Fruit fly (Drosophila melanogaster) whole organism, embryonic: Measurements from ENCODE around the gene Sbp2.
A peak's percentile ranks its signal among the peaks of the same experiment; 100 is the strongest.

Experiments used
- CG10462 ChIP-seq: fragments of 200-800 bp; sonication (Bioruptor generic); optimal IDR thresholded peaks from 2 replicates; lab custom pipeline; 2016; ENCODE audit warnings: missing biosample characterization, missing genetic modification characterization
- CG10543 ChIP-seq: fragments of 200-800 bp; sonication (Bioruptor generic); optimal IDR thresholded peaks from 3 replicates; lab custom pipeline; 2017; ENCODE audit warnings: missing biosample characterization, mild to moderate bottlenecking, missing genetic modification characterization, moderate library complexity
- CG11723 ChIP-seq: fragments of 200-800 bp; sonication (Bioruptor generic); optimal IDR thresholded peaks from 2 replicates; lab custom pipeline; 2017; ENCODE audit warnings: missing biosample characterization, mild to moderate bottlenecking, missing genetic modification characterization
- CG12942 ChIP-seq: fragments of 200-800 bp; sonication (Bioruptor generic); optimal IDR thresholded peaks from 3 replicates; lab custom pipeline; 2016; ENCODE audit warnings: missing biosample characterization, missing genetic modification characterization
- CG17359 ChIP-seq: fragments of 200-800 bp; sonication (Bioruptor generic); optimal IDR thresholded peaks from 3 replicates; lab custom pipeline; 2018; ENCODE audit warnings: missing biosample characterization, mild to moderate bottlenecking, missing genetic modification characterization, moderate library complexity
- CG17912 ChIP-seq: fragments of 200-800 bp; sonication (Bioruptor generic); optimal IDR thresholded peaks from 2 replicates; lab custom pipeline; 2018; ENCODE audit warnings: missing biosample characterization, mild to moderate bottlenecking, missing genetic modification characterization
- CG2199 ChIP-seq: fragments of 200-800 bp; sonication (Bioruptor generic); IDR thresholded peaks from 3 replicates; pipeline ENCODE4 v1.3.6; 2022; ENCODE audit warnings: missing biosample characterization, missing genetic modification characterization
- CG2678 ChIP-seq: fragments of 200-800 bp; sonication (Bioruptor generic); optimal IDR thresholded peaks from 3 replicates; lab custom pipeline; 2019; ENCODE audit warnings: missing biosample characterization, mild to moderate bottlenecking, missing genetic modification characterization, moderate library complexity
- CG31388 ChIP-seq: fragments of 200-800 bp; sonication (Bioruptor generic); optimal IDR thresholded peaks from 2 replicates; lab custom pipeline; 2016; ENCODE audit warnings: missing biosample characterization, missing genetic modification characterization
- CG33213 ChIP-seq: fragments of 200-800 bp; sonication (Bioruptor generic); optimal IDR thresholded peaks from 3 replicates; lab custom pipeline; 2016; ENCODE audit warnings: missing biosample characterization, missing genetic modification characterization
- CG34224 ChIP-seq: fragments of 200-800 bp; sonication (Bioruptor generic); IDR thresholded peaks from 3 replicates; pipeline ENCODE4 v1.3.6; 2022; ENCODE audit warnings: missing biosample characterization, missing genetic modification characterization; ENCODE audit not compliant: partially characterized antibody
- CG4328 ChIP-seq: fragments of 200-800 bp; sonication (Bioruptor generic); optimal IDR thresholded peaks from 3 replicates; lab custom pipeline; 2017; ENCODE audit warnings: missing biosample characterization, missing genetic modification reagents, missing genetic modification characterization
- CG4360 ChIP-seq: fragments of 200-800 bp; sonication (Bioruptor generic); IDR thresholded peaks from 2 replicates; pipeline ENCODE4 v1.3.6; 2022; ENCODE audit warnings: missing biosample characterization, missing genetic modification characterization
- CG4424 ChIP-seq: fragments of 200-800 bp; sonication (Bioruptor generic); optimal IDR thresholded peaks from 3 replicates; lab custom pipeline; 2016; ENCODE audit warnings: missing biosample characterization, missing genetic modification characterization
- CG4617 ChIP-seq: fragments of 200-800 bp; sonication (Bioruptor generic); optimal IDR thresholded peaks from 3 replicates; lab custom pipeline; 2016; ENCODE audit warnings: missing biosample characterization, missing genetic modification characterization, borderline replicate concordance
- CG5245 ChIP-seq: fragments of 200-800 bp; sonication (Bioruptor generic); optimal IDR thresholded peaks from 3 replicates; lab custom pipeline; 2016; ENCODE audit warnings: missing biosample characterization, missing genetic modification characterization
- CG6689 ChIP-seq: fragments of 200-800 bp; sonication (Bioruptor generic); IDR thresholded peaks from 2 replicates; pipeline ENCODE4 v1.3.6; 2022; ENCODE audit warnings: missing biosample characterization, missing genetic modification characterization
- CG6791 ChIP-seq: fragments of 200-800 bp; sonication (Bioruptor generic); IDR thresholded peaks from 3 replicates; pipeline ENCODE4 v1.3.6; 2022; ENCODE audit warnings: missing biosample characterization, missing genetic modification characterization; ENCODE audit not compliant: partially characterized antibody
- CG6813 ChIP-seq: fragments of 200-800 bp; sonication (Bioruptor generic); optimal IDR thresholded peaks from 2 replicates; lab custom pipeline; 2017; ENCODE audit warnings: missing biosample characterization, missing genetic modification characterization, mild to moderate bottlenecking, moderate library complexity, missing genetic modification reagents
- CG8388 ChIP-seq: fragments of 200-800 bp; sonication (Bioruptor generic); optimal IDR thresholded peaks from 2 replicates; lab custom pipeline; 2019; ENCODE audit warnings: missing biosample characterization, mild to moderate bottlenecking, missing genetic modification characterization, moderate library complexity
- CG8478 ChIP-seq: fragments of >200 bp; optimal IDR thresholded peaks from 2 replicates; lab custom pipeline; 2018
- CG8765 ChIP-seq: fragments of 200-800 bp; sonication (Bioruptor generic); IDR thresholded peaks from 2 replicates; pipeline ENCODE4 v1.3.6; 2022; ENCODE audit warnings: missing biosample characterization, missing genetic modification characterization
- Dad ChIP-seq: fragments of 200-800 bp; sonication (Bioruptor generic); optimal IDR thresholded peaks from 3 replicates; lab custom pipeline; 2016; ENCODE audit warnings: missing biosample characterization, missing genetic modification characterization
- Doc2 ChIP-seq: fragments of 200-800 bp; sonication (Bioruptor generic); IDR thresholded peaks from 2 replicates; pipeline ENCODE4 v1.3.6; 2022; ENCODE audit warnings: missing biosample characterization, missing genetic modification characterization
- Drgx ChIP-seq: fragments of 200-800 bp; sonication (Bioruptor generic); IDR thresholded peaks from 2 replicates; pipeline ENCODE4 v1.3.6; 2022; ENCODE audit warnings: missing biosample characterization, missing genetic modification characterization
- E2f2 ChIP-seq: fragments of 200-800 bp; sonication (Bioruptor generic); IDR thresholded peaks from 2 replicates; pipeline ENCODE4 v1.3.6; 2022; ENCODE audit warnings: missing biosample characterization, missing genetic modification characterization
- Kr ChIP-seq: fragments of 200-800 bp; sonication (Bioruptor generic); optimal IDR thresholded peaks from 2 replicates; lab custom pipeline; 2017; ENCODE audit warnings: missing biosample characterization, mild to moderate bottlenecking, missing genetic modification characterization
- Lim3 ChIP-seq: fragments of 200-800 bp; sonication (Bioruptor generic); IDR thresholded peaks from 2 replicates; pipeline ENCODE4 v1.3.6; 2022; ENCODE audit warnings: missing biosample characterization, missing genetic modification characterization
- Mad ChIP-seq: fragments of 200-800 bp; sonication (Bioruptor generic); optimal IDR thresholded peaks from 2 replicates; lab custom pipeline; 2016; ENCODE audit warnings: missing biosample characterization, missing genetic modification characterization
- Optix ChIP-seq: fragments of 200-800 bp; sonication (Bioruptor generic); IDR thresholded peaks from 3 replicates; pipeline ENCODE4 v1.3.6; 2022; ENCODE audit warnings: missing biosample characterization, missing genetic modification characterization
- Ravus ChIP-seq: fragments of 200-800 bp; sonication (Bioruptor generic); IDR thresholded peaks from 2 replicates; pipeline ENCODE4 v1.3.6; 2022; ENCODE audit warnings: missing biosample characterization, missing genetic modification characterization
- Trl ChIP-seq, 3 experiments: fragments of >200 bp in 2 of 3; fragments of 200-800 bp in 1 of 3; sonication (Bioruptor generic) in 1 of 3; optimal IDR thresholded peaks; 2 replicates in 1 of 3; 3 replicates in 2 of 3; lab custom pipeline; 2016 to 2017; ENCODE audit warnings: missing biosample characterization in 1 of 3, missing genetic modification characterization in 1 of 3
- az2 ChIP-seq: fragments of 200-800 bp; sonication (Bioruptor generic); optimal IDR thresholded peaks from 3 replicates; lab custom pipeline; 2016; ENCODE audit warnings: missing biosample characterization, missing genetic modification characterization
- bigmax ChIP-seq: fragments of 200-800 bp; sonication (Bioruptor generic); optimal IDR thresholded peaks from 2 replicates; lab custom pipeline; 2018; ENCODE audit warnings: missing biosample characterization, mild to moderate bottlenecking, missing genetic modification characterization
- chif ChIP-seq, 2 experiments: fragments of 200-800 bp; sonication (Bioruptor generic); optimal IDR thresholded peaks; 3 replicates each; lab custom pipeline; 2016; ENCODE audit warnings: missing biosample characterization in 2 of 2, missing genetic modification characterization in 2 of 2
- crol ChIP-seq: fragments of 200-800 bp; sonication (Bioruptor generic); IDR thresholded peaks from 2 replicates; pipeline ENCODE4 v1.3.6; 2022; ENCODE audit warnings: missing biosample characterization, missing genetic modification characterization
- dm ChIP-seq: fragments of 200-800 bp; sonication (Bioruptor generic); optimal IDR thresholded peaks from 3 replicates; lab custom pipeline; 2016; ENCODE audit warnings: missing biosample characterization, missing genetic modification characterization
- dmrt11E ChIP-seq: fragments of 200-800 bp; sonication (Bioruptor generic); optimal IDR thresholded peaks from 3 replicates; lab custom pipeline; 2018; ENCODE audit warnings: missing biosample characterization, mild to moderate bottlenecking, missing genetic modification characterization, moderate library complexity
- fd3F ChIP-seq: fragments of 200-800 bp; sonication (Bioruptor generic); optimal IDR thresholded peaks from 2 replicates; lab custom pipeline; 2018; ENCODE audit warnings: missing biosample characterization, mild to moderate bottlenecking, missing genetic modification characterization, moderate library complexity
- fu2 ChIP-seq: fragments of 200-800 bp; sonication (Bioruptor generic); optimal IDR thresholded peaks from 2 replicates; lab custom pipeline; 2016; ENCODE audit warnings: missing biosample characterization, missing genetic modification characterization
- gce ChIP-seq: fragments of 200-800 bp; sonication (Bioruptor generic); IDR thresholded peaks from 3 replicates; pipeline ENCODE4 v1.3.6; 2022; ENCODE audit warnings: missing biosample characterization, missing genetic modification characterization
- h ChIP-seq: fragments of >200 bp; optimal IDR thresholded peaks from 2 replicates; lab custom pipeline; 2017
- hbn ChIP-seq: fragments of 200-800 bp; sonication (Bioruptor generic); IDR thresholded peaks from 2 replicates; pipeline ENCODE4 v1.3.6; 2022; ENCODE audit warnings: missing biosample characterization, missing genetic modification characterization; ENCODE audit not compliant: partially characterized antibody
- jigr1 ChIP-seq: fragments of 200-800 bp; sonication (Bioruptor generic); IDR thresholded peaks from 3 replicates; pipeline ENCODE4 v1.3.6; 2022; ENCODE audit warnings: missing biosample characterization, missing genetic modification characterization
- ken ChIP-seq: fragments of 200-800 bp; sonication (Bioruptor generic); IDR thresholded peaks from 3 replicates; pipeline ENCODE4 v1.3.6; 2022; ENCODE audit warnings: missing biosample characterization, missing genetic modification characterization
- kni ChIP-seq: fragments of 200-800 bp; sonication (Bioruptor generic); optimal IDR thresholded peaks from 3 replicates; lab custom pipeline; 2017; ENCODE audit warnings: mild to moderate bottlenecking, missing biosample characterization, missing genetic modification reagents, missing genetic modification characterization
- maf-S ChIP-seq: fragments of 200-800 bp; sonication (Bioruptor generic); optimal IDR thresholded peaks from 2 replicates; lab custom pipeline; 2016; ENCODE audit warnings: missing biosample characterization, missing genetic modification characterization
- nerfin-1 ChIP-seq: fragments of 200-800 bp; sonication (Bioruptor generic); optimal IDR thresholded peaks from 3 replicates; lab custom pipeline; 2019; ENCODE audit warnings: missing biosample characterization, mild to moderate bottlenecking, missing genetic modification characterization, moderate library complexity
- oc ChIP-seq: fragments of 200-800 bp; sonication (Bioruptor generic); optimal IDR thresholded peaks from 2 replicates; lab custom pipeline; 2018; ENCODE audit warnings: missing biosample characterization, mild to moderate bottlenecking, missing genetic modification characterization, moderate library complexity
- pho ChIP-seq: fragments of 200-800 bp; sonication (Bioruptor generic); optimal IDR thresholded peaks from 2 replicates; lab custom pipeline; 2016; ENCODE audit warnings: missing biosample characterization, missing genetic modification characterization
- phol ChIP-seq: fragments of 200-800 bp; sonication (Bioruptor generic); optimal IDR thresholded peaks from 3 replicates; lab custom pipeline; 2018; ENCODE audit warnings: missing biosample characterization, mild to moderate bottlenecking, missing genetic modification characterization, moderate library complexity
- ro ChIP-seq: fragments of 200-800 bp; sonication (Bioruptor generic); IDR thresholded peaks from 2 replicates; pipeline ENCODE4 v1.3.6; 2022; ENCODE audit warnings: missing biosample characterization, missing genetic modification characterization
- stwl ChIP-seq: fragments of 200-800 bp; sonication (Bioruptor generic); optimal IDR thresholded peaks from 3 replicates; lab custom pipeline; 2018; ENCODE audit warnings: missing biosample characterization, mild to moderate bottlenecking, missing genetic modification characterization, moderate library complexity

Sbp2 gene

DNA sequence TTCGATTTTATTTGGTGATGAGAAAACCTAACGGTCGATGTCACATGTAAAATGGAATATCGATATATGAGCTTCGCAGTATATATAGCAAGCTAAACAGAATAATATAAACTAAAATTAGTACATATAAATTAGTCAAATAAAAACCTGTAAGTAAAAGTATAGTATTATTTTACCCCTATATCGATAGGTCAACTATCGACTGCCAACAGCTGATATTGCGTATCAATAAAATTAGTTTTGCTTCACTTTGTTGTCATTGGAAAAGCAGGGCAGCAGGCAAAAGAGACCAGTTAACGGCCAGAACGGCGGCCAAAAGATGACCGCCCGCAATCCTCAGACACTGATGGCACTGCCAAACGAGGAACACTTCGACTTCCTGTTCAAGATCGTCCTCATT is 7.0 kb upstream of the Sbp2 start, which contains the start of gene Rab19 (continued):
- TF ChIP-seq ro (GFP tag; lab: Robert Waterston, UW) (no peak), CG6791 (GFP tag; lab: Robert Waterston, UW) (peak; percentile 79), ken (GFP tag; lab: Robert Waterston, UW) (no peak), maf-S (GFP tag; lab: Kevin White, UChicago) (no peak), crol (GFP tag; lab: Robert Waterston, UW) (no peak), nerfin-1 (tag; lab: Kevin White, UChicago) (no peak), pho (GFP tag; lab: Kevin White, UChicago) (no peak), Dad (GFP tag; lab: Kevin White, UChicago) (no peak), oc (tag; lab: Kevin White, UChicago) (no peak), stwl (peak; percentile 57), E2f2 (GFP tag; lab: Robert Waterston, UW) (peak; percentile 48; the same call in 1 of the 2 replicates), CG4424 (GFP tag; lab: Kevin White, UChicago) (no peak), dmrt11E (no peak), CG11723 (GFP tag; lab: Kevin White, UChicago) (no peak), Drgx (no peak), CG8478 (lab: Kevin White, UChicago) (no peak), CG8765 (GFP tag; lab: Robert Waterston, UW) (no peak), chif (GFP tag; optimal IDR thresholded peaks at IDR 0.05; lab: Kevin White, UChicago) (no peak), CG4360 (GFP tag; lab: Robert Waterston, UW) (no peak), CG5245 (GFP tag; lab: Kevin White, UChicago) (no peak), Ravus (GFP tag; lab: Robert Waterston, UW) (no peak), CG17912 (GFP tag; lab: Kevin White, UChicago) (no peak), Mad (GFP tag; lab: Kevin White, UChicago) (no peak), CG33213 (GFP tag; lab: Kevin White, UChicago) (no peak), Doc2 (GFP tag; lab: Robert Waterston, UW) (no peak), Optix (GFP tag; lab: Robert Waterston, UW) (no peak), CG4617 (GFP tag; lab: Kevin White, UChicago) (peak; percentile 15), bigmax (GFP tag; lab: Kevin White, UChicago) (no peak), h (no peak), jigr1 (no peak), CG10543 (GFP tag; lab: Kevin White, UChicago) (no peak), CG6813 (GFP tag; lab: Kevin White, UChicago) (no peak), kni (no peak), CG2678 (tag; lab: Kevin White, UChicago) (no peak), dm (GFP tag; lab: Kevin White, UChicago) (no peak), CG8388 (GFP tag; lab: Kevin White, UChicago) (no peak), CG34224 (GFP tag; lab: Robert Waterston, UW) (peak; percentile 95), Trl (optimal IDR thresholded peaks at IDR 0.05; lab: Kevin White, UChicago) (no peak), Trl (GFP tag; optimal IDR thresholded peaks at IDR 0.05; lab: Kevin White, UChicago) (no peak), fu2 (GFP tag; lab: Kevin White, UChicago) (no peak), gce (GFP tag; lab: Robert Waterston, UW) (no peak), CG31388 (GFP tag; lab: Kevin White, UChicago) (no peak), CG12942 (GFP tag; lab: Kevin White, UChicago) (no peak), az2 (GFP tag; lab: Kevin White, UChicago) (no peak), CG2199 (GFP tag; lab: Robert Waterston, UW) (no peak), hbn (GFP tag; lab: Robert Waterston, UW) (peak; percentile 87), fd3F (no peak), CG10462 (GFP tag; lab: Kevin White, UChicago) (no peak), CG17359 (tag; lab: Kevin White, UChicago) (no peak), Lim3 (GFP tag; lab: Robert Waterston, UW) (no peak), CG4328 (GFP tag; lab: Kevin White, UChicago) (no peak), phol (tag; lab: Kevin White, UChicago) (peak; percentile 25), Kr (GFP tag; lab: Kevin White, UChicago) (no peak), CG6689 (GFP tag; lab: Robert Waterston, UW) (no peak)
